Worm (Caenorhabditis elegans) whole organism, dauer: ENCODE results near the gene srh-167.
"Not testable (repeated sequence)": the region's sequence is repeated elsewhere in the genome, so short reads cannot be mapped to it uniquely, and the experiment has no call there.

Experiments
- unc-62 ChIP-seq: sonication (generic microtip); optimal IDR thresholded peaks from 2 replicates; lab custom pipeline; 2017; ENCODE audit warnings: missing biosample characterization, missing genetic modification reagents, missing genetic modification characterization

srh-167 gene

ce11 chrV:16376430-16376948 lies 43.0 kb downstream of the srh-167 start:
- no peak for TF ChIP-seq unc-62

- TF ChIP-seq unc-62, result no peak
Observed at ce11 chrV:16377188-16377587, 43.7 kb downstream of the srh-167 start.

- TF ChIP-seq unc-62, result no peak
Observed at ce11 chrV:16377849-16378248, 44.3 kb downstream of the srh-167 start, which contains the start of gene F13A7.1. Gene F13A7.1 (minus strand): TSS chrV:16377949.

ce11 chrV:16382949-16383348 lies 49.4 kb downstream of the srh-167 start:
- TF ChIP-seq unc-62, result no peak

ce11 chrV:16383729-16384128 lies 50.2 kb downstream of the srh-167 start, which contains the start of gene F13A7.7:
Gene F13A7.7 (minus strand): TSS chrV:16383829.
- TF ChIP-seq unc-62, result not testable (repeated sequence)
